Worm (Caenorhabditis elegans): ENCODE results near the gene C07A12.2.

DNA sequence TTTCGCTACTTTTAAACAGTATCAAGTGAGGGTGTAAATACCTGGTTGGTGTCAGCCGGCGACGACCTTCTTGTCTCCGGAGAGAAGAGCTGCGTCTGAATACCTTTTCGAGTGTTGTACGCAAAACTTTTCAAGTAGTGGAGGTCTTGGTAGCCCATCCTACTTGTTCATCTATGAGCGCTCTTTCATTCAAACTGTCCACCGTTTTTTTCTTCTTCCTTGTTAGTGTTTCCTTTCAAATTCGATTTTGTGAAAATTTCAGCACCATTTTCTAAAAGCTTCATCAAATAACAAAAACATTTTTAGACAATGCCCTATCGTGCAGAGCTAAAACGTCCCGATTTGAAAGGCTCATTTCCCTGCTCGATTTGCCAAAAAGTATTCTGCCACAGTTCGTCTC, 9.7 kb downstream of the C07A12.2 start, which contains the start of gene ham-2:
- TF ChIP-seq ztf-11 (tag; optimal IDR thresholded peaks at IDR 0.05) (no peak), skn-1 (tag; optimal IDR thresholded peaks at IDR 0.05) (no peak), mdl-1 (tag; optimal IDR thresholded peaks at IDR 0.05) (no peak), nhr-12 (tag; optimal IDR thresholded peaks at IDR 0.05) (no peak), ceh-82 (tag; optimal IDR thresholded peaks at IDR 0.05) (no peak), alr-1 (tag; optimal IDR thresholded peaks at IDR 0.05) (no peak), mab-5 (tag; optimal IDR thresholded peaks at IDR 0.05) (no peak), zag-1 (tag; optimal IDR thresholded peaks at IDR 0.05) (no peak), ama-1 (optimal IDR thresholded peaks at IDR 0.05) (no peak), crh-2 (tag; optimal IDR thresholded peaks at IDR 0.05) (no peak), nhr-23 (tag; optimal IDR thresholded peaks at IDR 0.05) (no peak), nhr-11 (tag; optimal IDR thresholded peaks at IDR 0.05) (no peak)
